Worm (Caenorhabditis elegans): ENCODE data around the gene T25B9.4.
A peak's percentile ranks its signal among the peaks of the same experiment; 100 is the strongest.

Gene T25B9.4

ce11 chrIV:10777076-10777475 lies 19.6 kb upstream of the T25B9.4 start:
- TF ChIP-seq ztf-18 (tag; optimal IDR thresholded peaks at IDR 0.05) (no peak), madf-6 (GFP tag; IDR thresholded peaks at IDR 0.05) (peak; percentile 10; the same call in 1 of the 2 replicates), F57A8.1 (GFP tag; optimal IDR thresholded peaks at IDR 0.05) (peak; percentile 27), Y53G8AR.9 (GFP tag; conservative IDR thresholded peaks at IDR 0.05) (no peak)

ce11 chrIV:10773811-10774210 lies 16.3 kb upstream of the T25B9.4 start, which contains the start of gene inpp-1:
TSS of gene inpp-1 (minus strand) at chrIV:10773911.
- TF ChIP-seq Y53G8AR.9 (GFP tag; conservative IDR thresholded peaks at IDR 0.05), result no peak
- no peak for TF ChIP-seq let-607 (tag; optimal IDR thresholded peaks at IDR 0.05)
- no peak for TF ChIP-seq ztf-18 (tag; optimal IDR thresholded peaks at IDR 0.05)
- no peak for TF ChIP-seq pbrm-1 (GFP tag; IDR thresholded peaks at IDR 0.05)
- TF ChIP-seq F57C9.4 (tag; optimal IDR thresholded peaks at IDR 0.05), result no peak
- TF ChIP-seq mcd-1 (GFP tag; IDR thresholded peaks at IDR 0.05), result no peak
- TF ChIP-seq ztf-25 (GFP tag; IDR thresholded peaks at IDR 0.05), result no peak
- TF ChIP-seq akir-1 (GFP tag; optimal IDR thresholded peaks at IDR 0.05), result no peak
- TF ChIP-seq bed-2 (GFP tag; IDR thresholded peaks at IDR 0.05), result no peak

- no peak for TF ChIP-seq somi-1 (GFP tag; optimal IDR thresholded peaks at IDR 0.05)
- no peak for TF ChIP-seq Y56A3A.18 (GFP tag; IDR thresholded peaks at IDR 0.05)
- no peak for TF ChIP-seq Y53G8AR.9 (GFP tag; conservative IDR thresholded peaks at IDR 0.05)
- no peak for TF ChIP-seq snpc-1.3 (tag; optimal IDR thresholded peaks at IDR 0.05; ENCODE audit: insufficient read depth)
- no peak for TF ChIP-seq F33H1.4 (GFP tag; IDR thresholded peaks at IDR 0.05)
- TF ChIP-seq F39B2.1 (GFP tag; IDR thresholded peaks at IDR 0.05), result no peak
- TF ChIP-seq mxl-1 (tag; optimal IDR thresholded peaks at IDR 0.05), result no peak
- TF ChIP-seq F37B4.10 (GFP tag; IDR thresholded peaks at IDR 0.05), result no peak
- TF ChIP-seq nhr-90 (tag; optimal IDR thresholded peaks at IDR 0.05), result no peak
- TF ChIP-seq hmg-20 (GFP tag; IDR thresholded peaks at IDR 0.05), result no peak
- no peak for TF ChIP-seq hmg-1.2 (GFP tag; IDR thresholded peaks at IDR 0.05)
- TF ChIP-seq cebp-2 (GFP tag; IDR thresholded peaks at IDR 0.05), result no peak
- no peak for TF ChIP-seq zim-3 (tag; optimal IDR thresholded peaks at IDR 0.05)
- TF ChIP-seq bed-2 (GFP tag; IDR thresholded peaks at IDR 0.05), result no peak
- no peak for TF ChIP-seq aptf-2 (GFP tag; conservative IDR thresholded peaks at IDR 0.05)
These were observed 13.8 kb upstream of the T25B9.4 start for ce11 chrIV:10771296-10771695.

ce11 chrIV:10769353-10769752 lies 11.8 kb upstream of the T25B9.4 start, which contains the start of gene T25B9.9:
TSS of gene T25B9.9 (plus strand) at chrIV:10769653.
- TF ChIP-seq gei-17 (GFP tag; optimal IDR thresholded peaks at IDR 0.05) (no peak), mcd-1 (GFP tag; IDR thresholded peaks at IDR 0.05) (no peak), nhr-80 (tag; optimal IDR thresholded peaks at IDR 0.05) (no peak), tbp1 (GFP tag; optimal IDR thresholded peaks at IDR 0.05) (no peak), Y79H2A.3 (GFP tag; conservative IDR thresholded peaks at IDR 0.05) (no peak), xnd-1 (tag; optimal IDR thresholded peaks at IDR 0.05) (no peak), zfh-2 (GFP tag; conservative IDR thresholded peaks at IDR 0.05) (no peak), snpc-4 (GFP tag; optimal IDR thresholded peaks at IDR 0.05) (no peak), snpc-4 (tag; optimal IDR thresholded peaks at IDR 0.05) (no peak), atf-7 (tag; optimal IDR thresholded peaks at IDR 0.05) (no peak), pbrm-1 (GFP tag; IDR thresholded peaks at IDR 0.05) (no peak), fkh-3 (tag; optimal IDR thresholded peaks at IDR 0.05) (no peak), tbx-9 (tag; optimal IDR thresholded peaks at IDR 0.05; ENCODE audit: borderline replicate concordance) (no peak), egrh-3 (GFP tag; IDR thresholded peaks at IDR 0.05) (no peak), bed-2 (GFP tag; IDR thresholded peaks at IDR 0.05) (no peak), nhr-27 (tag; optimal IDR thresholded peaks at IDR 0.05) (no peak), hmg-20 (GFP tag; IDR thresholded peaks at IDR 0.05) (no peak), lin-26 (GFP tag; IDR thresholded peaks at IDR 0.05) (no peak), aptf-2 (GFP tag; conservative IDR thresholded peaks at IDR 0.05) (no peak), bed-1 (GFP tag; IDR thresholded peaks at IDR 0.05) (no peak), nfya-2 (GFP tag; IDR thresholded peaks at IDR 0.05) (no peak)
